Fruit fly (Drosophila melanogaster): ENCODE results near the gene Nazo.

Nazo gene

DNA sequence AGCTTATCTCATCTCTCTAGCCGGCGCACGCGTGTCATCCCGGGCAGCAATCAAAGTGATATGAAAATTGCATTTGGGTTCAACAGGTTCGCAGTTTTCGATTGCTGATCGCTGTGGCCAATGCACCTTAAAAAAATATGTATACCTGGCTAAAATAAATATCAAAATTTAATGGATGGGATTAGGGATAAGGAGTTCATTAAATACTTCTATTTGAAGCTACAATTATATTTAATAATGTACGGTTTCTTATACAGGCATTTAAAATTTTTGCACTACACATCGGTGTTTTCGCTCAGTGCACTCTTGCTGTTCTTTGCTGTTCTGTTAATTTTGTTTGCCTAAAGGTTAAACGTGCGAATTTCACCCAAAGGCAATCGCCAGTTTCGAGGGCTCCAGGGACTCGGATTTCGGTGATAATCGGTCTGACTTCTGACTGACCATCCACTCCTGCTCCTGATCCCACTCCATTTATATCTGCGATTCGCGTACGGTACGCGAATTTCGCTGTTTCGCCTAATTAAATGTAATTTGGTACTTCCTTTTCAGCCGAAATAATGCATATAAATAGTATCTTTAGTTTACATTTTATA, 15.0 kb upstream of the Nazo start:
- TF ChIP-seq Abd-B (GFP tag; optimal IDR thresholded peaks at IDR 0.05) (no peak), HLH106 (tag; optimal IDR thresholded peaks at IDR 0.05) (peak; percentile 62), CrebA (GFP tag; optimal IDR thresholded peaks at IDR 0.05; ENCODE audit: borderline replicate concordance) (no peak), tai (GFP tag; optimal IDR thresholded peaks at IDR 0.05) (no peak), N (GFP tag; optimal IDR thresholded peaks at IDR 0.05) (no peak), br (GFP tag; optimal IDR thresholded peaks at IDR 0.05) (peak; percentile 71), psq (GFP tag; optimal IDR thresholded peaks at IDR 0.05) (peak; percentile 56), usp (GFP tag; optimal IDR thresholded peaks at IDR 0.05) (no peak), foxo (GFP tag; optimal IDR thresholded peaks at IDR 0.05) (peak in 1 of 2 experiments; percentile 69), ey (GFP tag; optimal IDR thresholded peaks at IDR 0.05) (peak; percentile 65), dsf (GFP tag; optimal IDR thresholded peaks at IDR 0.05; ENCODE audit: borderline replicate concordance) (no peak), OdsH (GFP tag; optimal IDR thresholded peaks at IDR 0.05) (peak; percentile 60), rgr (GFP tag; optimal IDR thresholded peaks at IDR 0.05) (peak; percentile 63), Rel (GFP tag; optimal IDR thresholded peaks at IDR 0.05) (no peak), Rel (tag; optimal IDR thresholded peaks at IDR 0.05) (peak; percentile 23), dmrt93B (GFP tag; optimal IDR thresholded peaks at IDR 0.05) (no peak), sage (GFP tag; optimal IDR thresholded peaks at IDR 0.05) (no peak), Sp1 (GFP tag; optimal IDR thresholded peaks at IDR 0.05) (peak; percentile 10), fru (GFP tag; optimal IDR thresholded peaks at IDR 0.05) (peak; percentile 70), GATAd (GFP tag; optimal IDR thresholded peaks at IDR 0.05) (no peak), brk (GFP tag; optimal IDR thresholded peaks at IDR 0.05) (no peak), h (GFP tag; optimal IDR thresholded peaks at IDR 0.05) (peak; percentile 79), pan (optimal IDR thresholded peaks at IDR 0.05) (no peak)

DNA sequence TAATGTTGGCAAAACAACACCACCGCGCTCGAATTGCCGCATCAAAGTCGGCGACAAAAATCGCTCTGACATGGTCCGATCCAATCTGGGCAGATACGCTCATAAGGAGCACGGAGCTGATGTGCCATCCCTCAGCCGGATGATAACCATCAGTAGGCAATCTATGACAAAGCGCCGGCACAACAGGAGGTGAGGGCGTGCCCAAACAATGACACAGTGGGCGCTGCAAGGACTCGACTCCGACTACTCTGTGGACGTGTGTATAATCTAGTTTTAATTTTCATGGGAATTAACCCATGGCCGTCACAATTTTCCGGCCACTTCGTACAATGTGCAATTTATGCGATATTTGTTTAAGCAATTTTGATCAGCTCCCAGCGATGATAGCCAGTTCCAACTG, 12.6 kb upstream of the Nazo start:
- TF ChIP-seq pan (optimal IDR thresholded peaks at IDR 0.05), result no peak
- no peak for TF ChIP-seq Dif (GFP tag; optimal IDR thresholded peaks at IDR 0.05; ENCODE audit: partially characterized antibody)
- TF ChIP-seq CG9705 (GFP tag; optimal IDR thresholded peaks at IDR 0.05), result no peak
- TF ChIP-seq jim (GFP tag; optimal IDR thresholded peaks at IDR 0.05), result no peak
- TF ChIP-seq CG32264 (GFP tag; optimal IDR thresholded peaks at IDR 0.05), result no peak
- no peak for TF ChIP-seq Rel (GFP tag; optimal IDR thresholded peaks at IDR 0.05)
- TF ChIP-seq Rel (tag; optimal IDR thresholded peaks at IDR 0.05), result no peak
- no peak for TF ChIP-seq usp (GFP tag; optimal IDR thresholded peaks at IDR 0.05)
- no peak for TF ChIP-seq tai (GFP tag; optimal IDR thresholded peaks at IDR 0.05)
- no peak for TF ChIP-seq Abd-B (GFP tag; optimal IDR thresholded peaks at IDR 0.05)
- TF ChIP-seq dsf (GFP tag; optimal IDR thresholded peaks at IDR 0.05; ENCODE audit: borderline replicate concordance), result no peak
- no peak for TF ChIP-seq CrebA (GFP tag; optimal IDR thresholded peaks at IDR 0.05; ENCODE audit: borderline replicate concordance)

DNA sequence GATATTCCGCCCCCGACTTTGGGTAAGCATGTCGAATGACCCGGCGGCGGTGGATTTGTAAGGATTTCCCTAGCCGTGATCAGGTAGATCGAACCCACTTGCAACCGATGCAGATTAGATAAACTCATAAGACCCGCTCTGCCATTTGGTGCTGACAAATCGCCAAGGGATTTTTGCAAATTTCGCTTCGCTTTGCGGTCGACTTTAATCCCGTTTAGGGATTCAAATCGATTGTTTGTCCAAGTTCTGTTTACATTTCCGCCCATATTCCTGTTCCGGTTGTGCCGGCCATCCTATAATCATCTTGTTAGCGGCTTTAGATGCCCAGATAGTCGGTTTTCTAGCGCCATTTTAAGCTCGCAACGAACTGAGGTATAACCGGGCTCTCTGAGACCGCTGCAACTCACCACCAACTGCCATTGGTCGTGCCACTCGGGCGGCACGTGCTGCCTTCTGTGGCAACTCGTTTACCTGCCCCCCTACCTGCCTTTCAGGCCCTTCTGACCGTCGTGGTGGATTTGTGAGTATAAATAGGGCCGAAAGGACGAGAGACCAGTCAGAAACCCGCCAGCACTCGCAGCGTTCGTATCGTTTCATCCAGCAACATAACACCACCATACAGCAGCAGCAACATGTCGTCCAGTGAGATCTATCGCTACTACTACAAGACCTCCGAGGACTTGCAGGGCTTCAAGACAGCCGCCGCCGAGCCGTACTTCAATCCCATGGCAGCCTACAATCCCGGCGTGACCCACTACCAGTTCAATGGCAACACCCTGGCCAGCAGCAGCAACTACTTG, 10.0 kb upstream of the Nazo start, which contains the start of gene ato:
Gene ato (plus strand): TSS at position 559 of the 800 bp plus-strand sequence.
- TF ChIP-seq usp (GFP tag; optimal IDR thresholded peaks at IDR 0.05), result no peak
- TF ChIP-seq h (GFP tag; optimal IDR thresholded peaks at IDR 0.05), result no peak
- TF ChIP-seq Hr78 (GFP tag; optimal IDR thresholded peaks at IDR 0.05), result no peak
- no peak for TF ChIP-seq Rel (GFP tag; optimal IDR thresholded peaks at IDR 0.05)
- TF ChIP-seq Rel (tag; optimal IDR thresholded peaks at IDR 0.05), result no peak
- TF ChIP-seq Vsx2 (GFP tag; optimal IDR thresholded peaks at IDR 0.05; ENCODE audit: partially characterized antibody), result peak; percentile 60

DNA sequence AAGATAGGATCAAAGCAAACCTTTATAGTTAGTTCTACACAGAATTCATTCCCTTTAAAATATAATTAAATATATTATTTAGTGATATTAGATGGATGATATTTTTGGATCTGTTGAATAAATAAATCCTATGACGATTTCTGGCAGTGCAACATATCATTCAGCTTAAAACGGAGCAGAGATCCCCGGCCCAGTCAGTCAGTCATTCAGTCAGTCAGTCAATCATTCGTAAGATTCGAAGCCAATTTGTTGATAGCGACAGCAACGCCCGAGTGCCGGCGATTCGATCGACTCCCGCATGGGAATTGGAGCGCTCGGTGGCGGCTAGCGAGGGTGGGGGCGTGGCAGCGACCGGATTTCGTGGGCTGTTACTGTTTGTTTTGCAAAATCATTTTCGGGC, 7.7 kb upstream of the Nazo start:
- TF ChIP-seq foxo (GFP tag; optimal IDR thresholded peaks at IDR 0.05), result peak in 1 of 2 experiments; percentile 22
- no peak for TF ChIP-seq h (GFP tag; optimal IDR thresholded peaks at IDR 0.05)
- TF ChIP-seq HLH106 (tag; optimal IDR thresholded peaks at IDR 0.05), result peak; percentile 43
- no peak for TF ChIP-seq rgr (GFP tag; optimal IDR thresholded peaks at IDR 0.05)
- TF ChIP-seq dmrt93B (GFP tag; optimal IDR thresholded peaks at IDR 0.05), result no peak
- no peak for TF ChIP-seq fru (GFP tag; optimal IDR thresholded peaks at IDR 0.05)
- TF ChIP-seq jim (GFP tag; optimal IDR thresholded peaks at IDR 0.05), result no peak
- TF ChIP-seq sage (GFP tag; optimal IDR thresholded peaks at IDR 0.05), result no peak
- TF ChIP-seq Rel (GFP tag; optimal IDR thresholded peaks at IDR 0.05), result no peak
- TF ChIP-seq Rel (tag; optimal IDR thresholded peaks at IDR 0.05), result peak; percentile 38
- TF ChIP-seq OdsH (GFP tag; optimal IDR thresholded peaks at IDR 0.05), result no peak
- TF ChIP-seq Dif (GFP tag; optimal IDR thresholded peaks at IDR 0.05; ENCODE audit: partially characterized antibody), result peak; percentile 20
- no peak for TF ChIP-seq dl (GFP tag; optimal IDR thresholded peaks at IDR 0.05; ENCODE audit: insufficient read depth in 1 of 2, partially characterized antibody in 2 of 2)
- peak; percentile 19 for TF ChIP-seq Sp1 (GFP tag; optimal IDR thresholded peaks at IDR 0.05)
